Worm (Caenorhabditis elegans) whole organism, young adult: ENCODE data around the gene T20D4.15.

Source experiments
- ceh-100 ChIP-seq: fragments of 200-800 bp; sonication (Bioruptor generic); IDR thresholded peaks from 2 replicates; pipeline ENCODE4 v1.3.6; 2022; ENCODE audit warnings: missing genetic modification reagents, missing genetic modification characterization, missing compliant biosample characterization
- fkh-3 ChIP-seq: sonication (generic microtip); optimal IDR thresholded peaks from 2 replicates; lab custom pipeline; 2016; ENCODE audit warnings: mild to moderate bottlenecking, missing genetic modification characterization, missing compliant biosample characterization
- him-1 ChIP-seq: sonication (generic microtip); optimal IDR thresholded peaks from 2 replicates; lab custom pipeline; 2016; ENCODE audit warnings: missing genotype, missing genetic modification reagents, missing genetic modification characterization, missing compliant biosample characterization
- hlh-26 ChIP-seq: fragments of 200-800 bp; sonication (Bioruptor generic); conservative IDR thresholded peaks from 2 replicates; pipeline ENCODE4 v1.3.6; 2022; ENCODE audit warnings: missing genetic modification reagents, missing genetic modification characterization, missing compliant biosample characterization
- repo-1 ChIP-seq: sonication (generic microtip); optimal IDR thresholded peaks from 2 replicates; lab custom pipeline; 2017; ENCODE audit warnings: mild to moderate bottlenecking, missing genetic modification characterization, missing compliant biosample characterization
- snpc-3.4 ChIP-seq: sonication (generic microtip); optimal IDR thresholded peaks from 2 replicates; lab custom pipeline; 2017; ENCODE audit warnings: missing genetic modification characterization, mild to moderate bottlenecking, missing compliant biosample characterization, antibody characterized with exemption, moderate library complexity, missing genotype, missing genetic modification reagents
- somi-1 ChIP-seq: fragments of 200-800 bp; sonication (Bioruptor generic); optimal IDR thresholded peaks from 2 replicates; lab custom pipeline; 2018; ENCODE audit warnings: mild to moderate bottlenecking, missing genetic modification characterization, missing compliant biosample characterization

- TF ChIP-seq hlh-26 (no peak), him-1 (tag; lab: Kevin White, UChicago) (no peak), repo-1 (tag; lab: Kevin White, UChicago) (no peak), snpc-3.4 (no peak), ceh-100 (no peak), somi-1 (GFP tag; lab: Kevin White, UChicago) (no peak), fkh-3 (tag; lab: Kevin White, UChicago) (no peak)
These were observed 34.2 kb upstream of the T20D4.15 start, which contains the start of gene srab-20 for ce11 chrV:3428697-3429096.
